Worm (Caenorhabditis elegans): ENCODE measurements around the gene ttr-31.

DNA sequence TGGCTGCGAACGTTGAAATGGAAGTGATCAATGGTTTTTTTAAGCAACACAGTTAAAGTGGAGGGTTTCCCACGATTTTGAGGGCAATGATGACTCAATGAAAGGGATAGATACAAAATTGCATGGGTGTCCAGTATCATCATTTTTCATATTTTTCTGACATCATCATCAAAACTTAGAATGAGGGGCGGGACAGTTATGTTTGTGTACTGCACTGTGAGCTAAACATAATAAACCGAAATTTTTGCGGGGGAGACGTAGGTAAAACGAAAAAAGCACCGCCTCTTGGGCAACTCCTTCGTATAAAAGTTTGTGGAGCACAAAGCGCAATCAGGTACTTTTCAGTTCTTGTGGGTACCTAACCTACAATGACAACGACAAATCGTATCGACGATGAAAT, 44.8 kb upstream of the ttr-31 start, which contains the start of gene C09F12.2:
- TF ChIP-seq lin-39 (tag; optimal IDR thresholded peaks at IDR 0.05) (no peak), ZK546.5 (tag; optimal IDR thresholded peaks at IDR 0.05) (no peak), nhr-77 (tag; optimal IDR thresholded peaks at IDR 0.05) (no peak), snpc-4 (tag; optimal IDR thresholded peaks at IDR 0.05) (no peak), unc-55 (GFP tag; optimal IDR thresholded peaks at IDR 0.05) (no peak)
